ENCODE assay signal across 1 fruit fly cellular context in the genomic region with DNA sequence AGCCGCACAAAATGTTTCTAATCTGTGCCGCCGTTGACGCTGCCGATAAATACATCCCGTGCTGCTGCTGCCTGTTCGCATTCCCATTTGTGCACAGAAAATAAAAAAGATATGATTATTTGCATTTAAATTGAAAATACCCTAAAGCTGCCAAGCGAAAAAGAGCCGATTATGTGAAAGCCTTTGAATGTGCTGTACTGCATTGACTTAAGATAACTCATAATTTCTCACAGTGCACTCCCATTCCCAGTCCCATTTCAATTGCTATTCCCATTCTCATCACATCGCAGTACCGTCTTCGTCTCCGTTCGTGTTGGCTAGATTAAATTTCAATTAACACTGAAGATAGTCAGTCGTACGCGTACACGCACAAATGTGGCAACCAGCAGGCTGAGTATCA.
A peak's percentile ranks its signal among the peaks of the same experiment; 100 is the strongest.
TF ChIP-seq lines count a peak whose summit lies in the region.

No protein-coding gene starts in this region.

TF ChIP-seq in whole organism, embryonic, 481 proteins besides CTCF, POLR2A, EP300 and RAD21 (continued from another document):
- peak; percentile 50; the same call in 1 of the 2 replicates for TF ChIP-seq CG32532 (GFP tag; IDR thresholded peaks at IDR 0.05; lab: Robert Waterston, UW)
- TF ChIP-seq ci (GFP tag; IDR thresholded peaks at IDR 0.05; lab: Robert Waterston, UW) = peak; percentile 89
- TF ChIP-seq sug (tag; optimal IDR thresholded peaks at IDR 0.05; lab: Kevin White, UChicago) = no peak
- TF ChIP-seq CG32767 (GFP tag; IDR thresholded peaks at IDR 0.05; lab: Robert Waterston, UW) = peak; percentile 30; the same call in 1 of the 2 replicates
- no peak for TF ChIP-seq CG7987 (GFP tag; optimal IDR thresholded peaks at IDR 0.05; lab: Kevin White, UChicago)
- no peak for TF ChIP-seq CG3407 (GFP tag; optimal IDR thresholded peaks at IDR 0.05; lab: Kevin White, UChicago)
- TF ChIP-seq CG12104 (GFP tag; optimal IDR thresholded peaks at IDR 0.05; lab: Kevin White, UChicago) = no peak
- peak; percentile 53 for TF ChIP-seq CG18262 (tag; optimal IDR thresholded peaks at IDR 0.05; lab: Kevin White, UChicago)
- TF ChIP-seq dan (GFP tag; IDR thresholded peaks at IDR 0.05; lab: Robert Waterston, UW) = no peak
- TF ChIP-seq trem (tag; optimal IDR thresholded peaks at IDR 0.05; lab: Kevin White, UChicago) = no peak
- TF ChIP-seq dysf (GFP tag; IDR thresholded peaks at IDR 0.05; lab: Robert Waterston, UW) = peak; percentile 71
- TF ChIP-seq CG34376 (GFP tag; optimal IDR thresholded peaks at IDR 0.05; lab: Kevin White, UChicago) = no peak
- peak; percentile 62 for TF ChIP-seq CG7839 (tag; optimal IDR thresholded peaks at IDR 0.05; lab: Kevin White, UChicago)
- TF ChIP-seq sna (GFP tag; IDR thresholded peaks at IDR 0.05; lab: Robert Waterston, UW; ENCODE audit: partially characterized antibody) = no peak
- TF ChIP-seq CG1529 (GFP tag; optimal IDR thresholded peaks at IDR 0.05; lab: Kevin White, UChicago) = peak; percentile 5
- peak; percentile 64 for TF ChIP-seq CG11504 (tag; optimal IDR thresholded peaks at IDR 0.05; lab: Kevin White, UChicago)
- peak; percentile 34 for TF ChIP-seq HHEX (GFP tag; optimal IDR thresholded peaks at IDR 0.05; lab: Kevin White, UChicago)
- TF ChIP-seq CG5953 (GFP tag; IDR thresholded peaks at IDR 0.05; lab: Robert Waterston, UW) = 0 out of 2 replicates have a peak, but pooled peaks have one; percentile 49
- peak; percentile 41 for TF ChIP-seq Sry-δ (GFP tag; optimal IDR thresholded peaks at IDR 0.05; lab: Kevin White, UChicago)
- peak; percentile 26; the same call in 1 of the 2 replicates for TF ChIP-seq Rx (GFP tag; IDR thresholded peaks at IDR 0.05; lab: Robert Waterston, UW)
- peak; percentile 55; the same call in 1 of the 2 replicates for TF ChIP-seq wdn (GFP tag; IDR thresholded peaks at IDR 0.05; lab: Robert Waterston, UW)
- no peak for TF ChIP-seq CG10565 (GFP tag; optimal IDR thresholded peaks at IDR 0.05; lab: Kevin White, UChicago)
- TF ChIP-seq crp (GFP tag; optimal IDR thresholded peaks at IDR 0.05; lab: Kevin White, UChicago) = no peak
- peak; percentile 37 for TF ChIP-seq emc (GFP tag; optimal IDR thresholded peaks at IDR 0.05; lab: Kevin White, UChicago)
- TF ChIP-seq Fer2 (tag; optimal IDR thresholded peaks at IDR 0.05; lab: Kevin White, UChicago) = no peak
